Worm (Caenorhabditis elegans) whole organism, late embryonic: ENCODE results near the gene epg-4.

Experiments
- C08G9.2 ChIP-seq: sonication (generic microtip); optimal IDR thresholded peaks from 2 replicates; lab custom pipeline; 2016; ENCODE audit warnings: mild to moderate bottlenecking, missing genetic modification characterization, moderate library complexity, missing compliant biosample characterization
- C38D4.7 ChIP-seq: fragments of 200-800 bp; sonication (Bioruptor generic); optimal IDR thresholded peaks from 2 replicates; lab custom pipeline; 2018; ENCODE audit warnings: mild to moderate bottlenecking, missing genetic modification characterization, moderate library complexity, missing compliant biosample characterization
- K02D7.2 ChIP-seq: sonication (generic microtip); optimal IDR thresholded peaks from 2 replicates; lab custom pipeline; 2017; ENCODE audit warnings: mild to moderate bottlenecking, missing genetic modification characterization, missing compliant biosample characterization
- K09A11.1 ChIP-seq: sonication (generic microtip); optimal IDR thresholded peaks from 2 replicates; lab custom pipeline; 2017; ENCODE audit warnings: antibody characterized with exemption, mild to moderate bottlenecking, missing genetic modification characterization, missing compliant biosample characterization; ENCODE audit not compliant: insufficient read depth
- ahr-1 ChIP-seq: sonication (generic microtip); optimal IDR thresholded peaks from 2 replicates; lab custom pipeline; 2016; ENCODE audit warnings: missing genetic modification characterization, missing compliant biosample characterization
- ceh-18 ChIP-seq: sonication (generic microtip); optimal IDR thresholded peaks from 2 replicates; lab custom pipeline; 2016; ENCODE audit warnings: missing genetic modification characterization, missing compliant biosample characterization
- ceh-19 ChIP-seq: fragments of 200-800 bp; sonication (Bioruptor generic); optimal IDR thresholded peaks from 2 replicates; lab custom pipeline; 2018; ENCODE audit warnings: mild to moderate bottlenecking, missing genetic modification characterization, missing compliant biosample characterization
- ceh-22 ChIP-seq: sonication (generic microtip); optimal IDR thresholded peaks from 2 replicates; lab custom pipeline; 2017; ENCODE audit warnings: missing biosample characterization, missing genetic modification characterization
- ceh-24 ChIP-seq: sonication (generic microtip); optimal IDR thresholded peaks from 2 replicates; lab custom pipeline; 2016; ENCODE audit warnings: mild to moderate bottlenecking, missing genetic modification characterization, missing compliant biosample characterization
- ceh-31 ChIP-seq: sonication (generic microtip); optimal IDR thresholded peaks from 2 replicates; lab custom pipeline; 2016; ENCODE audit warnings: missing genetic modification characterization, missing compliant biosample characterization
- ceh-48 ChIP-seq: sonication (generic microtip); optimal IDR thresholded peaks from 2 replicates; lab custom pipeline; 2016; ENCODE audit warnings: missing genetic modification characterization, inconsistent platforms, missing compliant biosample characterization
- ceh-6 ChIP-seq: fragments of 200-800 bp; sonication (Bioruptor generic); optimal IDR thresholded peaks from 2 replicates; lab custom pipeline; 2018; ENCODE audit warnings: mild to moderate bottlenecking, missing genetic modification characterization, missing compliant biosample characterization
- ceh-9 ChIP-seq: sonication (generic microtip); optimal IDR thresholded peaks from 2 replicates; lab custom pipeline; 2016; ENCODE audit warnings: mild to moderate bottlenecking, missing genetic modification characterization, inconsistent platforms, missing compliant biosample characterization
- che-1 ChIP-seq: sonication (generic microtip); optimal IDR thresholded peaks from 2 replicates; lab custom pipeline; 2016; ENCODE audit warnings: mild to moderate bottlenecking, missing genetic modification characterization, missing compliant biosample characterization
- dve-1 ChIP-seq: sonication (generic microtip); optimal IDR thresholded peaks from 2 replicates; lab custom pipeline; 2017; ENCODE audit warnings: antibody characterized with exemption, mild to moderate bottlenecking, missing genetic modification characterization, missing compliant biosample characterization
- elt-2 ChIP-seq: sonication (generic microtip); optimal IDR thresholded peaks from 2 replicates; lab custom pipeline; 2016; ENCODE audit warnings: missing genetic modification reagents, missing genetic modification characterization, missing compliant biosample characterization
- fax-1 ChIP-seq: sonication (generic microtip); optimal IDR thresholded peaks from 2 replicates; lab custom pipeline; 2016; ENCODE audit warnings: missing genotype, missing genetic modification characterization, missing compliant biosample characterization
- gmeb-2 ChIP-seq: sonication (generic microtip); optimal IDR thresholded peaks from 2 replicates; lab custom pipeline; 2016; ENCODE audit warnings: missing genetic modification characterization, inconsistent platforms, missing compliant biosample characterization
- hlh-30 ChIP-seq: sonication (generic microtip); optimal IDR thresholded peaks from 2 replicates; lab custom pipeline; 2017; ENCODE audit warnings: antibody characterized with exemption, missing genetic modification characterization, missing compliant biosample characterization; ENCODE audit not compliant: insufficient read depth
- hlh-8 ChIP-seq: sonication (generic microtip); optimal IDR thresholded peaks from 2 replicates; lab custom pipeline; 2016; ENCODE audit warnings: missing genotype, missing genetic modification characterization, missing compliant biosample characterization
- mec-3 ChIP-seq: sonication (generic microtip); optimal IDR thresholded peaks from 2 replicates; lab custom pipeline; 2016; ENCODE audit warnings: borderline replicate concordance, missing genetic modification characterization, missing compliant biosample characterization
- nfya-1 ChIP-seq: sonication (generic microtip); optimal IDR thresholded peaks from 2 replicates; lab custom pipeline; 2017; ENCODE audit warnings: missing genetic modification characterization, mild to moderate bottlenecking, missing compliant biosample characterization, antibody characterized with exemption, moderate library complexity
- nhr-11 ChIP-seq: fragments of 150-350 bp; optimal IDR thresholded peaks from 2 replicates; lab custom pipeline; 2014; ENCODE audit warnings: missing biosample characterization, missing genetic modification characterization
- npax-4 ChIP-seq: sonication (generic microtip); optimal IDR thresholded peaks from 2 replicates; lab custom pipeline; 2016; ENCODE audit warnings: missing genetic modification characterization, missing compliant biosample characterization
- odd-2 ChIP-seq: sonication (generic microtip); optimal IDR thresholded peaks from 2 replicates; lab custom pipeline; 2017; ENCODE audit warnings: antibody characterized with exemption, mild to moderate bottlenecking, missing genetic modification characterization, missing compliant biosample characterization
- pat-9 ChIP-seq: fragments of 200-800 bp; sonication (Bioruptor generic); optimal IDR thresholded peaks from 2 replicates; lab custom pipeline; 2018; ENCODE audit warnings: mild to moderate bottlenecking, missing genetic modification characterization, moderate library complexity, missing compliant biosample characterization
- pha-4 ChIP-seq: fragments of 150-350 bp; optimal IDR thresholded peaks from 2 replicates; lab custom pipeline; 2018; ENCODE audit warnings: missing biosample characterization, missing genetic modification reagents, missing genetic modification characterization
- pqm-1 ChIP-seq: sonication (generic microtip); optimal IDR thresholded peaks from 2 replicates; lab custom pipeline; 2016; ENCODE audit warnings: missing genetic modification characterization, missing compliant biosample characterization
- pros-1 ChIP-seq: fragments of 150-350 bp; optimal IDR thresholded peaks from 2 replicates; lab custom pipeline; 2014; ENCODE audit warnings: missing biosample characterization, missing genetic modification reagents, missing genetic modification characterization
- ref-2 ChIP-seq: sonication (generic microtip); optimal IDR thresholded peaks from 2 replicates; lab custom pipeline; 2016; ENCODE audit warnings: missing genetic modification characterization, missing compliant biosample characterization
- rnt-1 ChIP-seq: sonication (generic microtip); optimal IDR thresholded peaks from 2 replicates; lab custom pipeline; 2016; ENCODE audit warnings: missing genetic modification characterization, missing compliant biosample characterization
- sdc-2 ChIP-seq: sonication (generic microtip); optimal IDR thresholded peaks from 2 replicates; lab custom pipeline; 2016; ENCODE audit warnings: missing genotype, missing genetic modification characterization, missing compliant biosample characterization
- syd-9 ChIP-seq: sonication (generic microtip); optimal IDR thresholded peaks from 2 replicates; lab custom pipeline; 2016; ENCODE audit warnings: mild to moderate bottlenecking, missing genetic modification characterization, moderate library complexity, missing compliant biosample characterization
- tbx-2 ChIP-seq: sonication (generic microtip); optimal IDR thresholded peaks from 2 replicates; lab custom pipeline; 2016; ENCODE audit warnings: missing genetic modification characterization, missing compliant biosample characterization
- ttx-3 ChIP-seq: sonication (generic microtip); optimal IDR thresholded peaks from 2 replicates; lab custom pipeline; 2016; ENCODE audit warnings: missing genetic modification reagents, missing genetic modification characterization, missing compliant biosample characterization
- unc-3 ChIP-seq, 2 experiments: fragments of 200-800 bp in 1 of 2; sonication (Bioruptor generic) in 1 of 2; sonication (generic microtip) in 1 of 2; conservative IDR thresholded peaks in 1 of 2; optimal IDR thresholded peaks in 1 of 2; 2 replicates each; pipeline versions ENCODE4 v1.3.6 to Lab custom; 2016 to 2022; ENCODE audit warnings: missing compliant biosample characterization in 2 of 2, missing genetic modification characterization in 2 of 2, missing genetic modification reagents in 1 of 2
- unc-42 ChIP-seq: sonication (generic microtip); optimal IDR thresholded peaks from 2 replicates; lab custom pipeline; 2016; ENCODE audit warnings: missing genotype, missing genetic modification characterization, missing compliant biosample characterization
- ztf-16 ChIP-seq: sonication (generic microtip); optimal IDR thresholded peaks from 2 replicates; lab custom pipeline; 2017; ENCODE audit warnings: missing genetic modification characterization, missing compliant biosample characterization

The epg-4 gene

DNA sequence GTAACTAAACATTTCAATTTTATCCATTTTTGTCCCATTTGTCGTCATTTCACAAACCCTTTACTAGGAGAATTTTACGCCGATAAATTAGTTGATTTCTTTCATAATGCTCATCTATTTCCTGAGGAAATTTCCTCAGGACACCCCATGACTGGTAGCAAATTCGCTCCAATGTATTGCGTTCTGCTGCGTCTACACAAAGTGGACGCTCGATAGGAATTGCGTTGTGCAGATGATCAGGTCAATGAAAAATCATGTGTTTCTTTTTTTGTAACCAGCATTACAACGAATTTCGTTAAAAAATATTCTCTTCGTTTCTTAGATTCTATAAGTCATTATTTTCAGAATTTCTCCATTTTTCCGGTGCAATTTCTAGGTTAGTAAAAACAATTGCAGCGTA lies at the start of gene epg-4:
Gene epg-4, plus strand, starts transcription at position 346 of the 400 bp plus-strand sequence.
- TF ChIP-seq ceh-24: no peak
- TF ChIP-seq unc-3 (GFP tag; conservative IDR thresholded peaks at IDR 0.05; lab: Robert Waterston, UW): no peak
- no peak for TF ChIP-seq unc-3 (tag; optimal IDR thresholded peaks at IDR 0.05; lab: Kevin White, UChicago)
- TF ChIP-seq ref-2 (tag; lab: Kevin White, UChicago): peak; percentile 32
- peak; percentile 11 for TF ChIP-seq ttx-3 (tag; lab: Kevin White, UChicago)
- peak; percentile 73 for TF ChIP-seq ceh-31 (tag; lab: Kevin White, UChicago)
- peak; percentile 12 for TF ChIP-seq ceh-18 (tag; lab: Kevin White, UChicago)
- TF ChIP-seq ceh-19: no peak
- no peak for TF ChIP-seq ceh-9 (tag; lab: Kevin White, UChicago)
- no peak for TF ChIP-seq npax-4
- TF ChIP-seq tbx-2 (tag; lab: Kevin White, UChicago): peak; percentile 22
- peak; percentile 34 for TF ChIP-seq rnt-1 (tag; lab: Kevin White, UChicago)
- peak; percentile 3 for TF ChIP-seq unc-42
- no peak for TF ChIP-seq ahr-1 (tag; lab: Kevin White, UChicago)
- TF ChIP-seq hlh-30 (tag; lab: Kevin White, UChicago): peak; percentile 91
- TF ChIP-seq syd-9 (tag; lab: Kevin White, UChicago): no peak
- no peak for TF ChIP-seq pqm-1 (tag; lab: Kevin White, UChicago)
- no peak for TF ChIP-seq gmeb-2 (tag; lab: Kevin White, UChicago)
- TF ChIP-seq pat-9 (tag; lab: Kevin White, UChicago): no peak
- TF ChIP-seq elt-2 (tag; lab: Kevin White, UChicago): no peak
- no peak for TF ChIP-seq ceh-48 (tag; lab: Kevin White, UChicago)
- no peak for TF ChIP-seq C38D4.7 (GFP tag; lab: Kevin White, UChicago)
- no peak for TF ChIP-seq pros-1 (tag; lab: Kevin White, UChicago)
- TF ChIP-seq ceh-22: no peak
- no peak for TF ChIP-seq odd-2 (tag; lab: Kevin White, UChicago)
- no peak for TF ChIP-seq dve-1 (tag; lab: Kevin White, UChicago)
- no peak for TF ChIP-seq ceh-6
- no peak for TF ChIP-seq fax-1 (tag; lab: Kevin White, UChicago)
- no peak for TF ChIP-seq hlh-8 (tag; lab: Kevin White, UChicago)
- no peak for TF ChIP-seq K02D7.2 (tag; lab: Kevin White, UChicago)
- TF ChIP-seq, all 69 proteins: peak for 8

ce11 chrIII:7133559-7133958 lies 48.4 kb upstream of the epg-4 start, which contains the start of the genes pot-1 and ggtb-1:
Gene pot-1, minus strand, starts transcription at chrIII:7133678.
Gene ggtb-1, plus strand, starts transcription at chrIII:7133766.
- TF ChIP-seq fax-1 (tag; lab: Kevin White, UChicago) (no peak), odd-2 (tag; lab: Kevin White, UChicago) (no peak), sdc-2 (tag; lab: Kevin White, UChicago) (no peak), mec-3 (tag; lab: Kevin White, UChicago) (no peak), K09A11.1 (no peak), ceh-6 (no peak), C08G9.2 (tag; lab: Kevin White, UChicago) (no peak), pha-4 (tag; lab: Kevin White, UChicago) (no peak), nfya-1 (tag; lab: Kevin White, UChicago) (no peak), nhr-11 (no peak)
- TF ChIP-seq, all 69 proteins: peak for 0

- TF ChIP-seq C38D4.7 (GFP tag; lab: Kevin White, UChicago): no peak
- TF ChIP-seq ceh-19: no peak
- no peak for TF ChIP-seq mec-3 (tag; lab: Kevin White, UChicago)
- no peak for TF ChIP-seq che-1
- no peak for TF ChIP-seq ztf-16 (tag; lab: Kevin White, UChicago)
- no peak for TF ChIP-seq ceh-18 (tag; lab: Kevin White, UChicago)
Observed at ce11 chrIII:7136015-7136414, 46.0 kb upstream of the epg-4 start, which contains the start of gene B0280.17. Gene B0280.17, minus strand, starts transcription at chrIII:7136115.
